Fruit fly (Drosophila melanogaster) S2 (cell line): Measurements from ENCODE around the gene grk.

Experiments
- CG8478 ChIP-seq: fragments of >200 bp; optimal IDR thresholded peaks from 2 replicates; lab custom pipeline; 2018
- CTCF ChIP-seq, 2 experiments: fragments of >200 bp; optimal IDR thresholded peaks; 2 replicates each; lab custom pipeline; 2018

dm6 chr2L:8392298-8392697 lies 41.1 kb downstream of the grk start, which contains the start of gene CG42820:
- no peak for TF ChIP-seq CG8478 (lab: Kevin White, UChicago)
- TF ChIP-seq CTCF (optimal IDR thresholded peaks at IDR 0.05; lab: Kevin White, UChicago) = no peak
